Worm (Caenorhabditis elegans): Measurements from ENCODE around the gene tebp-1.

ce11 chrII:14405489-14406059 lies 43.8 kb downstream of the tebp-1 start:
- no peak for TF ChIP-seq C08G9.2 (tag; optimal IDR thresholded peaks at IDR 0.05)
- no peak for TF ChIP-seq K09A11.1 (tag; optimal IDR thresholded peaks at IDR 0.05; ENCODE audit: insufficient read depth)
- no peak for TF ChIP-seq ceh-45 (GFP tag; IDR thresholded peaks at IDR 0.05)
- TF ChIP-seq pax-1 (tag; optimal IDR thresholded peaks at IDR 0.05): no peak
- TF ChIP-seq unc-55 (GFP tag; optimal IDR thresholded peaks at IDR 0.05): no peak
- TF ChIP-seq pqm-1 (tag; optimal IDR thresholded peaks at IDR 0.05): no peak
- no peak for TF ChIP-seq dmd-4 (tag; optimal IDR thresholded peaks at IDR 0.05; ENCODE audit: borderline replicate concordance)
- no peak for TF ChIP-seq ref-2 (tag; optimal IDR thresholded peaks at IDR 0.05)
- TF ChIP-seq pros-1 (tag; optimal IDR thresholded peaks at IDR 0.05): no peak
- TF ChIP-seq Y22D7AL.16 (tag; optimal IDR thresholded peaks at IDR 0.05): no peak

All from whole organism, late embryonic.